Worm (Caenorhabditis elegans) whole organism, young adult: Measurements from ENCODE around the gene ciao-2B.

Source experiments
- C17E4.6 ChIP-seq: fragments of 200-800 bp; sonication (Bioruptor generic); IDR thresholded peaks from 2 replicates; pipeline ENCODE4 v1.3.6; 2022; ENCODE audit warnings: missing genetic modification reagents, missing genetic modification characterization, missing compliant biosample characterization
- D2030.7 ChIP-seq: fragments of 200-800 bp; sonication (Bioruptor generic); IDR thresholded peaks from 2 replicates; pipeline ENCODE4 v1.3.6; 2022; ENCODE audit warnings: missing genetic modification reagents, missing genetic modification characterization, missing compliant biosample characterization
- F23B12.7 ChIP-seq: sonication (generic microtip); optimal IDR thresholded peaks from 2 replicates; lab custom pipeline; 2017; ENCODE audit warnings: missing genetic modification characterization, mild to moderate bottlenecking, missing compliant biosample characterization, antibody characterized with exemption, moderate library complexity; ENCODE audit not compliant: insufficient read depth
- F33H1.4 ChIP-seq: fragments of 200-800 bp; sonication (Bioruptor generic); IDR thresholded peaks from 2 replicates; pipeline ENCODE4 v1.3.6; 2022; ENCODE audit warnings: missing genetic modification reagents, missing genetic modification characterization, missing compliant biosample characterization
- T26A5.8 ChIP-seq: sonication (generic microtip); optimal IDR thresholded peaks from 2 replicates; lab custom pipeline; 2016; ENCODE audit warnings: missing genetic modification characterization, missing compliant biosample characterization
- Y53F4B.3 ChIP-seq: fragments of 200-800 bp; sonication (Bioruptor generic); IDR thresholded peaks from 2 replicates; pipeline ENCODE4 v1.3.6; 2022; ENCODE audit warnings: missing genetic modification reagents, missing genetic modification characterization, missing compliant biosample characterization
- akir-1 ChIP-seq: fragments of 200-800 bp; sonication (Bioruptor generic); optimal IDR thresholded peaks from 2 replicates; lab custom pipeline; 2018; ENCODE audit warnings: mild to moderate bottlenecking, missing genetic modification characterization, moderate library complexity, missing compliant biosample characterization
- attf-3 ChIP-seq: fragments of 200-800 bp; sonication (Bioruptor generic); conservative IDR thresholded peaks from 2 replicates; pipeline ENCODE4 v1.3.6; 2022; ENCODE audit warnings: missing genetic modification reagents, missing genetic modification characterization, missing compliant biosample characterization
- attf-5 ChIP-seq: fragments of 200-800 bp; sonication (Bioruptor generic); optimal IDR thresholded peaks from 2 replicates; lab custom pipeline; 2018; ENCODE audit warnings: mild to moderate bottlenecking, missing genetic modification characterization, missing compliant biosample characterization
- ceh-100 ChIP-seq: fragments of 200-800 bp; sonication (Bioruptor generic); IDR thresholded peaks from 2 replicates; pipeline ENCODE4 v1.3.6; 2022; ENCODE audit warnings: missing genetic modification reagents, missing genetic modification characterization, missing compliant biosample characterization
- ceh-27 ChIP-seq: fragments of 200-800 bp; sonication (Bioruptor generic); optimal IDR thresholded peaks from 2 replicates; lab custom pipeline; 2018; ENCODE audit warnings: mild to moderate bottlenecking, missing genetic modification characterization, moderate library complexity, missing compliant biosample characterization
- ceh-40 ChIP-seq: fragments of 200-800 bp; sonication (Bioruptor generic); IDR thresholded peaks from 2 replicates; pipeline ENCODE4 v1.3.6; 2022; ENCODE audit warnings: missing genetic modification characterization, missing compliant biosample characterization
- ceh-79 ChIP-seq: sonication (generic microtip); optimal IDR thresholded peaks from 2 replicates; lab custom pipeline; 2017; ENCODE audit warnings: mild to moderate bottlenecking, missing genetic modification characterization, missing compliant biosample characterization
- ceh-91 ChIP-seq: fragments of 200-800 bp; sonication (Bioruptor generic); IDR thresholded peaks from 2 replicates; pipeline ENCODE4 v1.3.6; 2022; ENCODE audit warnings: missing genetic modification reagents, missing genetic modification characterization, missing compliant biosample characterization
- dox-1 ChIP-seq: fragments of 200-800 bp; sonication (Bioruptor generic); IDR thresholded peaks from 2 replicates; pipeline ENCODE4 v1.3.6; 2022; ENCODE audit warnings: missing genetic modification reagents, missing genetic modification characterization, missing compliant biosample characterization
- dpl-1 ChIP-seq: fragments of 150-350 bp; optimal IDR thresholded peaks from 2 replicates; lab custom pipeline; 2014; ENCODE audit warnings: missing biosample characterization, missing genetic modification reagents, missing genetic modification characterization
- efl-1 ChIP-seq: fragments of 150-350 bp; optimal IDR thresholded peaks from 2 replicates; lab custom pipeline; 2014; ENCODE audit warnings: missing biosample characterization, missing genetic modification reagents, missing genetic modification characterization
- egl-44 ChIP-seq: fragments of 200-800 bp; sonication (Bioruptor generic); IDR thresholded peaks from 2 replicates; pipeline ENCODE4 v1.3.6; 2022; ENCODE audit warnings: missing genetic modification reagents, missing genetic modification characterization, missing compliant biosample characterization
- egrh-3 ChIP-seq: fragments of 200-800 bp; sonication (Bioruptor generic); IDR thresholded peaks from 2 replicates; pipeline ENCODE4 v1.3.6; 2022; ENCODE audit warnings: missing genetic modification reagents, missing genetic modification characterization, missing compliant biosample characterization
- ets-4 ChIP-seq: fragments of 200-800 bp; sonication (Bioruptor generic); optimal IDR thresholded peaks from 2 replicates; lab custom pipeline; 2018; ENCODE audit warnings: mild to moderate bottlenecking, missing genetic modification characterization, missing compliant biosample characterization
- him-1 ChIP-seq: sonication (generic microtip); optimal IDR thresholded peaks from 2 replicates; lab custom pipeline; 2016; ENCODE audit warnings: missing genotype, missing genetic modification reagents, missing genetic modification characterization, missing compliant biosample characterization
- lag-1 ChIP-seq: fragments of 200-800 bp; sonication (Bioruptor generic); IDR thresholded peaks from 2 replicates; pipeline ENCODE4 v1.3.6; 2022; ENCODE audit warnings: missing genetic modification reagents, missing genetic modification characterization, missing compliant biosample characterization
- lin-35 ChIP-seq, 3 experiments: fragments of 150-350 bp in 2 of 3; sonication (generic microtip) in 1 of 3; optimal IDR thresholded peaks; 2 replicates each; lab custom pipeline; 2014 to 2018; ENCODE audit warnings: missing biosample characterization in 3 of 3, missing genetic modification characterization in 3 of 3, missing genetic modification reagents in 3 of 3
- lin-40 ChIP-seq: sonication (generic microtip); optimal IDR thresholded peaks from 2 replicates; lab custom pipeline; 2016; ENCODE audit warnings: missing genetic modification characterization, mild to moderate bottlenecking, missing compliant biosample characterization, missing genotype, missing genetic modification reagents
- lin-54 ChIP-seq: fragments of 200-800 bp; sonication (Bioruptor generic); optimal IDR thresholded peaks from 2 replicates; lab custom pipeline; 2018; ENCODE audit warnings: mild to moderate bottlenecking, missing genetic modification characterization, missing compliant biosample characterization
- lsl-1 ChIP-seq: fragments of 200-800 bp; sonication (Bioruptor generic); optimal IDR thresholded peaks from 2 replicates; lab custom pipeline; 2018; ENCODE audit warnings: mild to moderate bottlenecking, missing genetic modification characterization, moderate library complexity, missing compliant biosample characterization
- madf-8 ChIP-seq: fragments of 200-800 bp; sonication (Bioruptor generic); conservative IDR thresholded peaks from 2 replicates; pipeline ENCODE4 v1.3.6; 2022; ENCODE audit warnings: missing genetic modification reagents, missing genetic modification characterization, missing compliant biosample characterization
- mcd-1 ChIP-seq: fragments of 200-800 bp; sonication (Bioruptor generic); IDR thresholded peaks from 2 replicates; pipeline ENCODE4 v1.3.6; 2022; ENCODE audit warnings: missing genetic modification reagents, missing genetic modification characterization, missing compliant biosample characterization
- mel-28 ChIP-seq: sonication (generic microtip); optimal IDR thresholded peaks from 2 replicates; lab custom pipeline; 2016; ENCODE audit warnings: borderline replicate concordance, mild to moderate bottlenecking, missing genetic modification characterization, missing compliant biosample characterization
- nhr-120 ChIP-seq: fragments of 200-800 bp; sonication (Bioruptor generic); IDR thresholded peaks from 2 replicates; pipeline ENCODE4 v1.3.6; 2022; ENCODE audit warnings: missing genetic modification characterization, missing compliant biosample characterization
- nhr-179 ChIP-seq: sonication (generic microtip); optimal IDR thresholded peaks from 2 replicates; lab custom pipeline; 2016; ENCODE audit warnings: mild to moderate bottlenecking, missing genetic modification characterization, missing compliant biosample characterization
- nhr-80 ChIP-seq: sonication (generic microtip); optimal IDR thresholded peaks from 2 replicates; lab custom pipeline; 2016; ENCODE audit warnings: missing genetic modification characterization, missing compliant biosample characterization
- sdz-38 ChIP-seq: sonication (generic microtip); optimal IDR thresholded peaks from 2 replicates; lab custom pipeline; 2016; ENCODE audit warnings: missing genotype, missing genetic modification characterization, missing compliant biosample characterization
- snpc-3.4 ChIP-seq: sonication (generic microtip); optimal IDR thresholded peaks from 2 replicates; lab custom pipeline; 2017; ENCODE audit warnings: missing genetic modification characterization, mild to moderate bottlenecking, missing compliant biosample characterization, antibody characterized with exemption, moderate library complexity, missing genotype, missing genetic modification reagents
- snpc-4 ChIP-seq, 5 experiments: fragments of 150-350 bp in 1 of 5; sonication (generic microtip) in 4 of 5; optimal IDR thresholded peaks; 2 replicates each; lab custom pipeline; 2014 to 2018; ENCODE audit warnings: missing genetic modification characterization in 5 of 5, missing biosample characterization in 3 of 5, antibody characterized with exemption in 2 of 5, mild to moderate bottlenecking in 2 of 5, missing compliant biosample characterization in 2 of 5, missing genotype in 2 of 5, moderate library complexity in 2 of 5, missing genetic modification reagents in 1 of 5
- somi-1 ChIP-seq: fragments of 200-800 bp; sonication (Bioruptor generic); optimal IDR thresholded peaks from 2 replicates; lab custom pipeline; 2018; ENCODE audit warnings: mild to moderate bottlenecking, missing genetic modification characterization, missing compliant biosample characterization
- tbp1 ChIP-seq: fragments of 200-800 bp; sonication (Bioruptor generic); optimal IDR thresholded peaks from 2 replicates; lab custom pipeline; 2018; ENCODE audit warnings: mild to moderate bottlenecking, missing genetic modification characterization, missing compliant biosample characterization
- tbx-9 ChIP-seq: sonication (generic microtip); optimal IDR thresholded peaks from 2 replicates; lab custom pipeline; 2016; ENCODE audit warnings: borderline replicate concordance, missing genetic modification characterization, inconsistent platforms, missing compliant biosample characterization
- unc-130 ChIP-seq: sonication (generic microtip); optimal IDR thresholded peaks from 2 replicates; lab custom pipeline; 2016; ENCODE audit warnings: missing genetic modification reagents, missing genetic modification characterization, missing compliant biosample characterization
- ztf-18 ChIP-seq: sonication (generic microtip); optimal IDR thresholded peaks from 2 replicates; lab custom pipeline; 2016; ENCODE audit warnings: missing genotype, mild to moderate bottlenecking, missing genetic modification characterization, missing compliant biosample characterization
- ztf-25 ChIP-seq: fragments of 200-800 bp; sonication (Bioruptor generic); IDR thresholded peaks from 2 replicates; pipeline ENCODE4 v1.3.6; 2022; ENCODE audit warnings: missing genetic modification reagents, missing genetic modification characterization, missing compliant biosample characterization
- ztf-3 ChIP-seq: fragments of 200-800 bp; sonication (Bioruptor generic); optimal IDR thresholded peaks from 2 replicates; lab custom pipeline; 2018; ENCODE audit warnings: mild to moderate bottlenecking, missing genetic modification characterization, missing compliant biosample characterization

Gene ciao-2B

ce11 chrIII:13423414-13423813 lies 15.9 kb downstream of the ciao-2B start, which contains the start of gene exo-1:
TSS of gene exo-1 (plus strand) at chrIII:13423514.
- TF ChIP-seq F33H1.4 (GFP tag; lab: Robert Waterston, UW): peak; percentile 10; the same call in 1 of the 2 replicates
- TF ChIP-seq mcd-1 (GFP tag; lab: Robert Waterston, UW): peak; percentile 85
- no peak for TF ChIP-seq snpc-4 (GFP tag; optimal IDR thresholded peaks at IDR 0.05; lab: Kevin White, UChicago)
- no peak for TF ChIP-seq snpc-4 (tag; optimal IDR thresholded peaks at IDR 0.05; lab: Kevin White, UChicago)
- TF ChIP-seq F23B12.7 (tag; lab: Kevin White, UChicago): peak; percentile 95
- TF ChIP-seq lsl-1 (GFP tag; lab: Kevin White, UChicago): peak; percentile 44
- TF ChIP-seq akir-1 (GFP tag; lab: Kevin White, UChicago): no peak
- TF ChIP-seq ets-4 (GFP tag; lab: Kevin White, UChicago): no peak
- TF ChIP-seq lin-40 (tag; lab: Kevin White, UChicago): no peak
- peak; percentile 80 for TF ChIP-seq dpl-1 (GFP tag; lab: Kevin White, UChicago)
- TF ChIP-seq efl-1 (GFP tag; lab: Kevin White, UChicago): peak; percentile 77
- 0 out of 2 replicates have a peak, but pooled peaks have one; percentile 20 for TF ChIP-seq attf-3 (GFP tag; lab: Robert Waterston, UW)
- TF ChIP-seq ceh-79 (tag; lab: Kevin White, UChicago): no peak
- peak; percentile 78 for TF ChIP-seq attf-5 (GFP tag; lab: Kevin White, UChicago)
- no peak for TF ChIP-seq lag-1 (GFP tag; lab: Robert Waterston, UW)
- TF ChIP-seq mel-28 (tag; lab: Kevin White, UChicago): no peak
- 0 out of 2 replicates have a peak, but pooled peaks have one; percentile 18 for TF ChIP-seq egrh-3 (GFP tag; lab: Robert Waterston, UW)
- peak; percentile 41 for TF ChIP-seq ztf-18 (tag; lab: Kevin White, UChicago)
- TF ChIP-seq C17E4.6 (GFP tag; lab: Robert Waterston, UW): no peak
- no peak for TF ChIP-seq egl-44
- no peak for TF ChIP-seq ceh-40 (GFP tag; lab: Robert Waterston, UW)
- TF ChIP-seq somi-1: no peak
- 0 out of 2 replicates have a peak, but pooled peaks have one; percentile 30 for TF ChIP-seq dox-1 (GFP tag; lab: Robert Waterston, UW)
- no peak for TF ChIP-seq ztf-25 (GFP tag; lab: Robert Waterston, UW)
- TF ChIP-seq ceh-100 (GFP tag; lab: Robert Waterston, UW): peak; percentile 95
- TF ChIP-seq ztf-3 (GFP tag; lab: Kevin White, UChicago): no peak
- peak; percentile 17 for TF ChIP-seq snpc-3.4 (tag; lab: Kevin White, UChicago)
- TF ChIP-seq T26A5.8 (tag; lab: Kevin White, UChicago): no peak
- peak; percentile 49 for TF ChIP-seq ceh-91 (GFP tag; lab: Robert Waterston, UW)
- peak; percentile 82 for TF ChIP-seq lin-54
- peak; percentile 36 for TF ChIP-seq nhr-80
- TF ChIP-seq unc-130 (GFP tag; lab: Kevin White, UChicago): peak; percentile 53
- TF ChIP-seq sdz-38 (tag; lab: Kevin White, UChicago): no peak
- TF ChIP-seq madf-8 (GFP tag; lab: Robert Waterston, UW): no peak
- no peak for TF ChIP-seq Y53F4B.3 (GFP tag; lab: Robert Waterston, UW)
- peak; percentile 31 for TF ChIP-seq tbp1 (GFP tag; lab: Kevin White, UChicago)
- peak; percentile 68 for TF ChIP-seq D2030.7 (GFP tag; lab: Robert Waterston, UW)
- TF ChIP-seq nhr-120 (GFP tag; lab: Robert Waterston, UW): no peak
- TF ChIP-seq ceh-27 (GFP tag; lab: Kevin White, UChicago): peak; percentile 46
- no peak for TF ChIP-seq nhr-179
- TF ChIP-seq him-1 (tag; lab: Kevin White, UChicago): peak; percentile 4
- no peak for TF ChIP-seq tbx-9 (tag; lab: Kevin White, UChicago)
- TF ChIP-seq lin-35 (GFP tag; optimal IDR thresholded peaks at IDR 0.05; lab: Kevin White, UChicago): peak in 1 of 3 experiments; percentile 83
